Worm (Caenorhabditis elegans) whole organism, young adult: ENCODE results near the gene rfs-1.

Experiments used
- K12H6.12 ChIP-seq: fragments of 200-800 bp; sonication (Bioruptor generic); optimal IDR thresholded peaks from 2 replicates; lab custom pipeline; 2018; ENCODE audit warnings: mild to moderate bottlenecking, missing genetic modification characterization, missing compliant biosample characterization
- die-1 ChIP-seq: sonication (generic microtip); optimal IDR thresholded peaks from 2 replicates; lab custom pipeline; 2016; ENCODE audit warnings: missing genotype, mild to moderate bottlenecking, missing genetic modification characterization, missing compliant biosample characterization
- hmg-1.2 ChIP-seq: fragments of 200-800 bp; sonication (Bioruptor generic); IDR thresholded peaks from 2 replicates; pipeline ENCODE4 v1.3.6; 2022; ENCODE audit warnings: missing genetic modification reagents, missing genetic modification characterization, missing compliant biosample characterization
- hsf-1 ChIP-seq: fragments of 200-800 bp; sonication (Bioruptor generic); IDR thresholded peaks from 2 replicates; pipeline ENCODE4 v1.3.6; 2022; ENCODE audit warnings: missing genetic modification reagents, missing genetic modification characterization, missing compliant biosample characterization

- TF ChIP-seq K12H6.12 (tag; lab: Kevin White, UChicago) (no peak), hmg-1.2 (GFP tag; lab: Robert Waterston, UW) (no peak), hsf-1 (GFP tag; lab: Robert Waterston, UW) (no peak), die-1 (no peak)
These were observed 31.8 kb downstream of the rfs-1 start, which contains the start of gene ncr-2 for ce11 chrIII:8258045-8258444.
